Fruit fly (Drosophila melanogaster) S2 (cell line): ENCODE measurements around the gene CG15196.

ENCODE experiments used
- CG8478 ChIP-seq: fragments of >200 bp; optimal IDR thresholded peaks from 2 replicates; lab custom pipeline; 2018
- CTCF ChIP-seq, 2 experiments: fragments of >200 bp; optimal IDR thresholded peaks; 2 replicates each; lab custom pipeline; 2018

DNA sequence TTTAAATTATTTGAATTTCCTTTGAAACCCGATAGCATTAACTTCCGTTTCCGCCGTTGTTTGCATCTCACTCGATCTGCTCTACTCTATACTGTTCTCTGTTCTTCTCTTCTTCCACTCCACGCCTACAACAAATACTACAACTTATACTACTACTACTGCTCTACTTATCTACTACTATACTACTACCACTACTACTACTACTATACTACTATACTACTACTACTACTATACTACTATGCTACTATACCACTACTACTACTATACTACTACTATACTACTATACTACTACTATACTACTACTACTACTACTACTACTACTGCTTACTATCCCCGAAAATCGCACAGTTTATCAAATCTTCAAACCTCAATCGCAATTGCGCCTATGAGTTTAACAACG, 27.2 kb upstream of the CG15196 start:
- TF ChIP-seq CTCF (optimal IDR thresholded peaks at IDR 0.05; lab: Kevin White, UChicago) (no peak), CG8478 (lab: Kevin White, UChicago) (no peak)
